Worm (Caenorhabditis elegans): ENCODE results near the gene tag-51.
A peak's percentile ranks its signal among the peaks of the same experiment; 100 is the strongest.

The tag-51 gene

ce11 chrIII:887874-888299, 33.9 kb downstream of the tag-51 start:
- TF ChIP-seq php-3 (GFP tag; IDR thresholded peaks at IDR 0.05) (0 out of 2 replicates have a peak, but pooled peaks have one; percentile 40), mes-2 (tag; optimal IDR thresholded peaks at IDR 0.05; ENCODE audit: poor library complexity, severe bottlenecking) (peak; percentile 21), dmd-8 (GFP tag; IDR thresholded peaks at IDR 0.05) (no peak), zfp-3 (GFP tag; conservative IDR thresholded peaks at IDR 0.05) (no peak), aha-1 (tag) (peak; percentile 94), mep-1 (tag; optimal IDR thresholded peaks at IDR 0.05) (peak; percentile 83), madf-9 (GFP tag; conservative IDR thresholded peaks at IDR 0.05) (peak; percentile 51; the same call in 1 of the 2 replicates), hlh-11 (tag; optimal IDR thresholded peaks at IDR 0.05) (peak; percentile 80), egl-43 (GFP tag; IDR thresholded peaks at IDR 0.05) (peak; percentile 76), mdl-1 (tag; optimal IDR thresholded peaks at IDR 0.05) (peak; percentile 1 to 72), daf-16 (GFP tag; optimal IDR thresholded peaks at IDR 0.05) (no peak), daf-16 (tag; optimal IDR thresholded peaks at IDR 0.05) (peak; percentile 69), nhr-11 (tag; optimal IDR thresholded peaks at IDR 0.05) (peak; percentile 60), T26A8.4 (GFP tag; IDR thresholded peaks at IDR 0.05) (peak; percentile 62), saeg-2 (GFP tag; IDR thresholded peaks at IDR 0.05) (no peak), dpl-1 (GFP tag; optimal IDR thresholded peaks at IDR 0.05) (peak; percentile 26), F44E2.7 (GFP tag; IDR thresholded peaks at IDR 0.05) (no peak), dmd-6 (GFP tag; IDR thresholded peaks at IDR 0.05) (peak; percentile 77), ceh-20 (GFP tag; IDR thresholded peaks at IDR 0.05) (peak; percentile 23; the same call in 1 of the 2 replicates), fkh-10 (GFP tag; optimal IDR thresholded peaks at IDR 0.05) (peak; percentile 92), ztf-7 (tag; optimal IDR thresholded peaks at IDR 0.05) (peak; percentile 7), snpc-1.2 (GFP tag; IDR thresholded peaks at IDR 0.05) (peak; percentile 48; the same call in 1 of the 2 replicates), set-16 (GFP tag; IDR thresholded peaks at IDR 0.05) (peak; percentile 54), rbr-2 (tag; optimal IDR thresholded peaks at IDR 0.05) (peak; percentile 88), unc-130 (GFP tag; optimal IDR thresholded peaks at IDR 0.05) (no peak), hif-1 (tag; optimal IDR thresholded peaks at IDR 0.05) (peak in 1 of 2 experiments; percentile 65), arid-1 (GFP tag; conservative IDR thresholded peaks at IDR 0.05) (0 out of 2 replicates have a peak, but pooled peaks have one; percentile 20), hlh-30 (tag; optimal IDR thresholded peaks at IDR 0.05; ENCODE audit: insufficient read depth) (peak; percentile 88), mxl-3 (GFP tag; optimal IDR thresholded peaks at IDR 0.05) (peak; percentile 88), hmg-1.1 (GFP tag; IDR thresholded peaks at IDR 0.05) (peak; percentile 86), spr-1 (tag; optimal IDR thresholded peaks at IDR 0.05) (peak; percentile 41), pqm-1 (tag; optimal IDR thresholded peaks at IDR 0.05) (peak; percentile 11), madf-5 (GFP tag; IDR thresholded peaks at IDR 0.05) (no peak), Y5F2A.4 (GFP tag; optimal IDR thresholded peaks at IDR 0.05) (no peak), lsy-2 (tag; optimal IDR thresholded peaks at IDR 0.05) (peak; percentile 60 to 77), lin-38 (GFP tag; IDR thresholded peaks at IDR 0.05) (peak; percentile 50; the same call in 1 of the 2 replicates), nhr-28 (tag; optimal IDR thresholded peaks at IDR 0.05) (peak; percentile 65), nhr-111 (GFP tag; optimal IDR thresholded peaks at IDR 0.05) (no peak), ama-1 (optimal IDR thresholded peaks at IDR 0.05) (peak; percentile 48), R02D3.7 (tag; optimal IDR thresholded peaks at IDR 0.05) (no peak), T20F7.1 (GFP tag; optimal IDR thresholded peaks at IDR 0.05) (peak; percentile 61), F37D6.2 (tag; optimal IDR thresholded peaks at IDR 0.05) (peak; percentile 70), ceh-62 (tag; optimal IDR thresholded peaks at IDR 0.05) (no peak), dve-1 (tag; optimal IDR thresholded peaks at IDR 0.05; ENCODE audit: insufficient read depth) (peak; percentile 71), ceh-28 (tag; optimal IDR thresholded peaks at IDR 0.05) (peak; percentile 84), ztf-11 (tag; optimal IDR thresholded peaks at IDR 0.05) (no peak), ctbp-1 (GFP tag; IDR thresholded peaks at IDR 0.05) (peak; percentile 78), lim-7 (GFP tag; IDR thresholded peaks at IDR 0.05) (no peak)
